Fruit fly (Drosophila melanogaster): ENCODE data around the gene CG33688.

The CG33688 gene

DNA sequence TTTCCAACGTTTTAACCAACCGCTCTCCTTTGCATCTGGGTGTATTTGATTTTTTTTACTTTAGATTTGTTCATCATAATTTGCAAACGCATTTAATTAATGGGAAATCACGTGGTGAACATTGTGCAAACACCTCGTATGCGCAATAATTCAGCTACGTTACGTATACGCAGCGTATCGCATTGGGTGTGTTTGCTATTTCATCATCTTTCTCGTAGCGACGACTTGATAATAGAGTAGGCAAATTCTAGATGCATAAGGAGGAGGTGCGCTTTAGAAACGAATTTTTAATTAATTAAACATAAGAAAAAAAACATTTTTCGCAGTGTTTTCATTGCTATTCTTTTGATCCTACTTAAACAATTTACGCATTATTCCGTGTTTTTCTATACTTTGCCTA, 45.4 kb upstream of the CG33688 start:
- TF ChIP-seq CG7101 (tag; optimal IDR thresholded peaks at IDR 0.05) (no peak), CG11617 (GFP tag; optimal IDR thresholded peaks at IDR 0.05) (no peak), kay (GFP tag; ENCODE audit: borderline replicate concordance) (no peak), toe (GFP tag; optimal IDR thresholded peaks at IDR 0.05) (no peak), CG7045 (GFP tag; optimal IDR thresholded peaks at IDR 0.05) (no peak), Clk (GFP tag; optimal IDR thresholded peaks at IDR 0.05) (no peak), tj (GFP tag; optimal IDR thresholded peaks at IDR 0.05) (no peak), pad (GFP tag; optimal IDR thresholded peaks at IDR 0.05) (no peak), CG5204 (GFP tag; optimal IDR thresholded peaks at IDR 0.05) (no peak), CG1620 (GFP tag; optimal IDR thresholded peaks at IDR 0.05) (no peak), Crg-1 (GFP tag; optimal IDR thresholded peaks at IDR 0.05) (no peak), CG12768 (GFP tag; optimal IDR thresholded peaks at IDR 0.05) (no peak)

DNA sequence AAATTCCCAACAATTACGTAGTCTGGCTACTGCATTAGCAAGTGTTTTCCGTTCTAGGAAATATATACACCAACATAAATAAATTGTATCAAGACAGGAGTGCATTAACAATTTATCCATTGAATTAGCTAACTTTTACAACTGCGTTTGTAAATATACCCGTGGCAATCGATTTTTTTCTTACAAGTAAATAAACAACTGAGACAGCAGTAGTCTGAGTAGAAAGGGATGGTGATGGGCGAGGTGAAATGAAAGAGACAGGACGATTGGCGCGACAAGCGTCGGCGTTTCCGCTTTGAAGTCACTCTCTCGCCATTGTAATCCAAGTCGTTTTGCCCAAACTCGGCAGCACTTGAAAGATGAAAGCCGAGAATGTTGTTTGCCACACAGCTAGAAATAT, 43.5 kb upstream of the CG33688 start:
- TF ChIP-seq CG14711 (tag; optimal IDR thresholded peaks at IDR 0.05) = no peak
- no peak for TF ChIP-seq cnc (optimal IDR thresholded peaks at IDR 0.05)
- TF ChIP-seq ovo (GFP tag; optimal IDR thresholded peaks at IDR 0.05) = no peak
- no peak for TF ChIP-seq toe (GFP tag; optimal IDR thresholded peaks at IDR 0.05)
- TF ChIP-seq Clk (GFP tag; optimal IDR thresholded peaks at IDR 0.05) = no peak
- TF ChIP-seq CG33017 (tag; optimal IDR thresholded peaks at IDR 0.05) = no peak
- TF ChIP-seq pad (GFP tag; optimal IDR thresholded peaks at IDR 0.05) = no peak
- no peak for TF ChIP-seq kay (GFP tag; ENCODE audit: borderline replicate concordance)
- TF ChIP-seq bab1 (GFP tag; optimal IDR thresholded peaks at IDR 0.05) = no peak
- no peak for TF ChIP-seq tj (GFP tag; optimal IDR thresholded peaks at IDR 0.05)
- TF ChIP-seq CG1620 (GFP tag; optimal IDR thresholded peaks at IDR 0.05) = no peak
- no peak for TF ChIP-seq CG7045 (GFP tag; optimal IDR thresholded peaks at IDR 0.05)
- no peak for TF ChIP-seq Mnt (GFP tag; optimal IDR thresholded peaks at IDR 0.05)

DNA sequence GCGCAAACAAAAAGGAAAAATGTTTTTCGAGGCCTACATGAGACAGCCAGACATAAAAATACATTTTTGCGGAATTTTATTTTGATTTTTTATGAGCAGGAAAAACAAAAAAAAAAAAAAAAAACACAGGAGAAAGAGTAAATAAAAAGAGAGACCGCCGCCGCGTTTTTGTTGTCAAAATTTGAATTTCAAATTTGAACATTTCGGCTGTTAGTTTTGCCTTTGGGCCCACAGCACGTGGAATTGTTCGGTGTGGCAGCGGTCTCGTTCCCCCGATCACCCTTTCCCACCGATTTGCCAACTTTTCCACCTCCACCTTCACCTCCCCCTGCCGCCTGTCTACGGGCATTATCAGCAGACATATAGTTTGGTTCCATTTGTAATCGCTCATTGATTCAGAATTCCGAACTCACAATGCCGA, 42.2 kb upstream of the CG33688 start:
- TF ChIP-seq Clk (GFP tag; optimal IDR thresholded peaks at IDR 0.05) = no peak
- peak; percentile 12 for TF ChIP-seq CG12768 (GFP tag; optimal IDR thresholded peaks at IDR 0.05)
- no peak for TF ChIP-seq Crg-1 (GFP tag; optimal IDR thresholded peaks at IDR 0.05)
- peak; percentile 86 for TF ChIP-seq Mnt (GFP tag; optimal IDR thresholded peaks at IDR 0.05)
- peak; percentile 66 for TF ChIP-seq cic (GFP tag; optimal IDR thresholded peaks at IDR 0.05)
- no peak for TF ChIP-seq kay (GFP tag; ENCODE audit: borderline replicate concordance)
- no peak for TF ChIP-seq CG7045 (GFP tag; optimal IDR thresholded peaks at IDR 0.05)

DNA sequence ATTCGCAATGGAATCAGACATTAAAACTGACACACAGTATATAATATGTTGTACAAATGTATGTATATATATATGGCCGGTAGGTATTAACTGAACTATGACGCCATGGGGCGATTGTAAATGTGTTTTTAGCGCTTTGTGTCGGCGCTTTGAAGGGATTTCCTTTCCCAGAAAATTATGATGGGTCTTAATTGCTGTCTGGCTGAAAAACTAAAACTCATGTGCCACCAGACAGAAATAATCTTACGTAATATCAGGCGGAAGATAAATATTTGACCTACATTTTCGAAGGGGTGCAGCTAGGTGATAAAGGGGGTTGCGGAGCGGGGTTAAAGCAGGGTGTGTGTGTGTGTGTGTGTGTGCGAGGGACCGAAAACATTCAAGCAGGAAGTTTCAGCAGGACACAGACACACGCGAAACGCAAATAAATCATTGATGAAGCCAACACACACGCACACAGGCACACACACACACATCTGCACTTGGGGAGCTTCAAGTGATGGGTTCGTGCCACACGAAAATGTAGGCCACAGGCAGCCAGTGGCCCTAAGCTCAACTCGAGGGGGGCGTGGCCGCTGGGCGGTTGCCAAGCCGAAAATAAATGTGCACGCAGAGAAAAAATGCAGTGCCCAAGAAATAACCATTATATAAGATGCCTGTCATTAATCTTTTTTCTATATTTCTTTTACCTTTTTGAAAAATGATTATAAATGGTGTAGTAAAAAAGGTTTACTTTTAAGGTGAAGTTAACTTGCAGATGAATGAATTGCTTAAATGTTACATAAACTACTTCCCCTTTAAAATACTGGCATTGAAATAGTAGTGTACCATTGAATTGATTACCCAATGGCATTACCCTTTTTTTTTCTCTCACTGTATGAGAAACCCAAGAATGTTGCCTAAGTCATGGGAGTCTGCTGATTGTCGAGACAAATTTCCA, 41.5 kb upstream of the CG33688 start:
- TF ChIP-seq cic (GFP tag; optimal IDR thresholded peaks at IDR 0.05) (no peak), CG1620 (GFP tag; optimal IDR thresholded peaks at IDR 0.05) (no peak), CG12768 (GFP tag; optimal IDR thresholded peaks at IDR 0.05) (no peak), bab1 (GFP tag; optimal IDR thresholded peaks at IDR 0.05) (no peak), Clk (GFP tag; optimal IDR thresholded peaks at IDR 0.05) (no peak), Hr96 (GFP tag; optimal IDR thresholded peaks at IDR 0.05) (no peak), CG5204 (GFP tag; optimal IDR thresholded peaks at IDR 0.05) (no peak), cnc (optimal IDR thresholded peaks at IDR 0.05) (no peak), pad (GFP tag; optimal IDR thresholded peaks at IDR 0.05) (no peak), toe (GFP tag; optimal IDR thresholded peaks at IDR 0.05) (no peak), kay (GFP tag; ENCODE audit: borderline replicate concordance) (no peak), CG14711 (tag; optimal IDR thresholded peaks at IDR 0.05) (no peak), CG33017 (tag; optimal IDR thresholded peaks at IDR 0.05) (no peak), CG11617 (GFP tag; optimal IDR thresholded peaks at IDR 0.05) (no peak), CG7101 (tag; optimal IDR thresholded peaks at IDR 0.05) (no peak), Mnt (GFP tag; optimal IDR thresholded peaks at IDR 0.05) (no peak), CG7045 (GFP tag; optimal IDR thresholded peaks at IDR 0.05) (no peak), Crg-1 (GFP tag; optimal IDR thresholded peaks at IDR 0.05) (no peak), tj (GFP tag; optimal IDR thresholded peaks at IDR 0.05) (no peak), ovo (GFP tag; optimal IDR thresholded peaks at IDR 0.05) (no peak)

DNA sequence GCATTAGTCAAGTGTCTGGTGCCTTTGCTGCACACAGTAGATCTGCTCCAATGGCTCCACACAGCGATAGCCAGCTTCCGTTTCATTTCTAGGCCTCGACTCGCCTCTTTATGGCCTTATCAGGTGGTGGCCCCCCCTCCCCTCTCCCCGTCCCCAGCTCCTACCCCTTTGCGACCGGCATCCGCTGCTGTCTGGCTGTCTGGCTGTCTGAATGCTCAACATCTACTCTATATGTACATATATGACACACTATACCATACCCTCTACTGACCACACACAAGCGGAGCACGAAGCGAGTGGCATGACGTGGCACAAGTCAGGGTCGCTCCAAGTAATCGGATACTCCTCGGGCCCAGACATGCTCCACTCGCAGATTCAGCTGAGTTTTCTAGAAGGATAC, 40.7 kb upstream of the CG33688 start:
- TF ChIP-seq cic (GFP tag; optimal IDR thresholded peaks at IDR 0.05) (peak; percentile 50), CG5204 (GFP tag; optimal IDR thresholded peaks at IDR 0.05) (no peak), cnc (optimal IDR thresholded peaks at IDR 0.05) (peak; percentile 0 to 62), Crg-1 (GFP tag; optimal IDR thresholded peaks at IDR 0.05) (no peak)

DNA sequence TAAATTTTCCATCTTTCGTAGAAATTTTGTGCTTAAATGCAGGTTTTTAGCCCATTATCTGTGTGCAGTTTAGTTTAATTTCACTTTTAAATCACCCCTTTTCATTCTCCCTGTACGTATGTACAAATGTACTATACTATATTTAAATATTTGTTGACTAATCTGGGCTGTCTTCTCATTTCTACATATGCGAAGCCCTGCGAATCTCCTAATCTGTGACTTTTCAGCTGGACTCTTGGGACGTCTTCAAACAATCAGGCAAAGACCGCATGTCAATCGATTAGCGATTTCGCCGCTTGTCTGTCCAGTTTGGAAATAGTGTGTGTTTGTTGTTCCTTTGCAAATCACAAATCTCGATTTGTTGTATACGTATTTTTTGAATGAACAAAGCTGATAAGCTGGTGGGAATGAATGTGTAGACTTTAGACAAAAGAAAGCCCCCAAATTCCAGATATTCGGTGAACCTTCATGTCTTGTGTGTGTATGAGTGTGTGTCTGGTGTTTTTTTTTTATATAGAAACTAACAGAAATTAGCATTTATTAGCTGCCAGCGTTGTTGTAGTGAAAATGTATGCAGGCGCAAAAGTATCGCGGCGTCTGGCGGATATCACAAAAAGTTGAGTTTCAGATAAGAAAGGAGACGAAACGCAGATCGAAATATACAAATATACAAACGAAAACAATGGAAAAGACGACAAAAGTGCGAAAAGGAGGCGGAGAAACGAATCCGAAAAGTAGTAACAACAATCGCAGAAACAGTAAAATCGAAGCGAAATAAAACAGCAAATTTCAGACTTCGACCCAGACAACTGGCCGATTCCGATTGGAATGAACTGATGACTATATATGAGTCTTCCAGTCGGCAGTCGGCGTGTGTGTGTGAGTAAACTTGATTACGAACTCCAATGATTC, 39.6 kb upstream of the CG33688 start:
- peak; percentile 48 for TF ChIP-seq CG12768 (GFP tag; optimal IDR thresholded peaks at IDR 0.05)
- no peak for TF ChIP-seq toe (GFP tag; optimal IDR thresholded peaks at IDR 0.05)
- TF ChIP-seq kay (GFP tag; ENCODE audit: borderline replicate concordance) = peak; percentile 94
- peak; percentile 19 for TF ChIP-seq cic (GFP tag; optimal IDR thresholded peaks at IDR 0.05)

Data from whole organism, adult.